Fruit fly (Drosophila melanogaster) whole organism, prepupa: ENCODE data around the gene CG32591.

ENCODE experiments used
- CG10669 ChIP-seq: fragments of 200-800 bp; sonication (Bioruptor generic); optimal IDR thresholded peaks from 3 replicates; lab custom pipeline; 2018; ENCODE audit warnings: missing biosample characterization, mild to moderate bottlenecking, missing genetic modification characterization, moderate library complexity
- CG11762 ChIP-seq: fragments of 200-800 bp; sonication (Bioruptor generic); optimal IDR thresholded peaks from 3 replicates; lab custom pipeline; 2016; ENCODE audit warnings: missing biosample characterization, missing genetic modification characterization; ENCODE audit not compliant: insufficient read depth
- CG11902 ChIP-seq: fragments of 200-800 bp; sonication (Bioruptor generic); optimal IDR thresholded peaks from 3 replicates; lab custom pipeline; 2016; ENCODE audit warnings: missing biosample characterization, missing genetic modification characterization
- CG15336 ChIP-seq: fragments of 200-800 bp; sonication (Bioruptor generic); IDR thresholded peaks from 2 replicates; pipeline ENCODE4 v1.3.6; 2022; ENCODE audit warnings: missing biosample characterization, missing genetic modification characterization
- CG1621 ChIP-seq: fragments of 200-800 bp; sonication (Bioruptor generic); optimal IDR thresholded peaks from 3 replicates; lab custom pipeline; 2018; ENCODE audit warnings: missing biosample characterization, mild to moderate bottlenecking, missing genetic modification characterization
- CG31627 ChIP-seq: fragments of 200-800 bp; sonication (Bioruptor generic); optimal IDR thresholded peaks from 3 replicates; lab custom pipeline; 2016; ENCODE audit warnings: missing biosample characterization, missing genetic modification characterization
- CG32006 ChIP-seq: fragments of 200-800 bp; sonication (Bioruptor generic); optimal IDR thresholded peaks from 3 replicates; lab custom pipeline; 2017; ENCODE audit warnings: missing biosample characterization, mild to moderate bottlenecking, missing genetic modification characterization
- CG3919 ChIP-seq: fragments of 200-800 bp; sonication (Bioruptor generic); optimal IDR thresholded peaks from 3 replicates; lab custom pipeline; 2016; ENCODE audit warnings: missing biosample characterization, missing genetic modification characterization
- CG4318 ChIP-seq: fragments of 200-800 bp; sonication (Bioruptor generic); optimal IDR thresholded peaks from 3 replicates; lab custom pipeline; 2017; ENCODE audit warnings: missing biosample characterization, mild to moderate bottlenecking, missing genetic modification characterization
- CG6792 ChIP-seq: fragments of 200-800 bp; sonication (Bioruptor generic); optimal IDR thresholded peaks from 3 replicates; lab custom pipeline; 2016; ENCODE audit warnings: missing biosample characterization, missing genetic modification characterization
- CG6854 ChIP-seq: fragments of 200-800 bp; sonication (Bioruptor generic); optimal IDR thresholded peaks from 2 replicates; lab custom pipeline; 2017; ENCODE audit warnings: missing biosample characterization, mild to moderate bottlenecking, missing genetic modification characterization
- CG7368 ChIP-seq: fragments of 200-800 bp; sonication (Bioruptor generic); optimal IDR thresholded peaks from 3 replicates; lab custom pipeline; 2016; ENCODE audit warnings: missing biosample characterization, missing genetic modification characterization
- CG8119 ChIP-seq: fragments of 200-800 bp; sonication (Bioruptor generic); IDR thresholded peaks from 3 replicates; pipeline ENCODE4 v1.3.6; 2022; ENCODE audit warnings: missing biosample characterization, missing genetic modification characterization
- CG8319 ChIP-seq: fragments of 200-800 bp; sonication (Bioruptor generic); optimal IDR thresholded peaks from 3 replicates; lab custom pipeline; 2016; ENCODE audit warnings: missing biosample characterization, missing genetic modification characterization
- CG8632 ChIP-seq: fragments of 200-800 bp; sonication (Bioruptor generic); optimal IDR thresholded peaks from 3 replicates; lab custom pipeline; 2016; ENCODE audit warnings: missing biosample characterization, missing genetic modification characterization
- CG9139 ChIP-seq: fragments of 200-800 bp; sonication (Bioruptor generic); optimal IDR thresholded peaks from 3 replicates; lab custom pipeline; 2017; ENCODE audit warnings: missing biosample characterization, mild to moderate bottlenecking, missing genetic modification characterization
- Eip75B ChIP-seq: fragments of 200-800 bp; sonication (Bioruptor generic); optimal IDR thresholded peaks from 3 replicates; lab custom pipeline; 2016; ENCODE audit warnings: missing biosample characterization, missing genetic modification characterization
- Eip78C ChIP-seq: fragments of 200-800 bp; sonication (Bioruptor generic); peaks from one replicate; lab custom pipeline; 2016; ENCODE audit warnings: missing biosample characterization, missing genetic modification characterization
- Ets21C ChIP-seq: fragments of 200-800 bp; sonication (Bioruptor generic); optimal IDR thresholded peaks from 3 replicates; lab custom pipeline; 2016; ENCODE audit warnings: missing biosample characterization, missing genetic modification characterization
- Ets96B ChIP-seq: fragments of 200-800 bp; optimal IDR thresholded peaks from 2 replicates; lab custom pipeline; 2019; ENCODE audit warnings: missing biosample characterization, mild to moderate bottlenecking, missing genetic modification characterization, moderate library complexity
- Gug ChIP-seq: fragments of 200-800 bp; sonication (Bioruptor generic); IDR thresholded peaks from 2 replicates; pipeline ENCODE4 v1.3.6; 2022; ENCODE audit warnings: missing biosample characterization, missing genetic modification characterization
- Hr39 ChIP-seq: fragments of 200-800 bp; sonication (Bioruptor generic); optimal IDR thresholded peaks from 2 replicates; lab custom pipeline; 2016; ENCODE audit warnings: missing biosample characterization, missing genetic modification characterization
- Hr4 ChIP-seq: fragments of 200-800 bp; sonication (Bioruptor generic); optimal IDR thresholded peaks from 3 replicates; lab custom pipeline; 2016; ENCODE audit warnings: missing biosample characterization, missing genetic modification characterization
- Lpt ChIP-seq: fragments of 200-800 bp; sonication (Bioruptor generic); optimal IDR thresholded peaks from 3 replicates; lab custom pipeline; 2016; ENCODE audit warnings: missing biosample characterization, missing genetic modification characterization
- OdsH ChIP-seq: fragments of 200-800 bp; sonication (Bioruptor generic); optimal IDR thresholded peaks from 3 replicates; lab custom pipeline; 2016; ENCODE audit warnings: missing biosample characterization, missing genetic modification characterization
- Smox ChIP-seq: fragments of 200-800 bp; sonication (Bioruptor generic); optimal IDR thresholded peaks from 3 replicates; lab custom pipeline; 2016; ENCODE audit warnings: missing biosample characterization, missing genetic modification characterization
- Sox15 ChIP-seq: fragments of 200-800 bp; sonication (Bioruptor generic); optimal IDR thresholded peaks from 3 replicates; lab custom pipeline; 2016; ENCODE audit warnings: missing biosample characterization, missing genetic modification characterization
- dac ChIP-seq: fragments of 200-800 bp; sonication (Bioruptor generic); optimal IDR thresholded peaks from 2 replicates; lab custom pipeline; 2017; ENCODE audit warnings: missing biosample characterization, mild to moderate bottlenecking, missing genetic modification characterization
- dsx ChIP-seq: fragments of 200-800 bp; optimal IDR thresholded peaks from 3 replicates; lab custom pipeline; 2019; ENCODE audit warnings: missing biosample characterization, mild to moderate bottlenecking, missing genetic modification characterization, moderate library complexity; ENCODE audit not compliant: poor library complexity, severe bottlenecking
- eg ChIP-seq: fragments of 200-800 bp; sonication (Bioruptor generic); IDR thresholded peaks from 3 replicates; pipeline ENCODE4 v1.3.6; 2022; ENCODE audit warnings: missing biosample characterization, missing genetic modification characterization
- fd59A ChIP-seq: fragments of 200-800 bp; sonication (Bioruptor generic); optimal IDR thresholded peaks from 2 replicates; lab custom pipeline; 2017; ENCODE audit warnings: missing biosample characterization, mild to moderate bottlenecking, missing genetic modification characterization, missing genetic modification reagents
- fd85E ChIP-seq: fragments of 200-800 bp; sonication (Bioruptor generic); optimal IDR thresholded peaks from 3 replicates; lab custom pipeline; 2016; ENCODE audit warnings: missing biosample characterization, missing genetic modification characterization
- fkh ChIP-seq: fragments of 200-800 bp; sonication (Bioruptor generic); optimal IDR thresholded peaks from 3 replicates; lab custom pipeline; 2017; ENCODE audit warnings: missing biosample characterization, mild to moderate bottlenecking, missing genetic modification characterization, moderate library complexity
- lz ChIP-seq: fragments of 200-800 bp; sonication (Bioruptor generic); optimal IDR thresholded peaks from 3 replicates; lab custom pipeline; 2016; ENCODE audit warnings: missing biosample characterization, missing genetic modification characterization
- spab ChIP-seq: fragments of 200-800 bp; sonication (Bioruptor generic); optimal IDR thresholded peaks from 2 replicates; lab custom pipeline; 2017; ENCODE audit warnings: missing biosample characterization, mild to moderate bottlenecking, missing genetic modification characterization, missing genetic modification reagents
- svp ChIP-seq: fragments of 200-800 bp; sonication (Bioruptor generic); peaks from one replicate; lab custom pipeline; 2016; ENCODE audit warnings: missing biosample characterization, missing genetic modification characterization
- vri ChIP-seq: fragments of 200-800 bp; sonication (Bioruptor generic); optimal IDR thresholded peaks from 3 replicates; lab custom pipeline; 2016; ENCODE audit warnings: missing biosample characterization, mild to moderate bottlenecking, missing genetic modification characterization

Gene CG32591

dm6 chrX:14909051-14909450, 19.7 kb downstream of the CG32591 start (continued):
- TF ChIP-seq Sox15 (GFP tag; lab: Kevin White, UChicago) (no peak), CG9139 (GFP tag; lab: Kevin White, UChicago) (no peak), dac (no peak), CG4318 (GFP tag; lab: Kevin White, UChicago) (no peak), spab (GFP tag; lab: Kevin White, UChicago) (no peak), eg (GFP tag; lab: Robert Waterston, UW) (no peak), CG32006 (GFP tag; lab: Kevin White, UChicago) (peak; percentile 21), Lpt (GFP tag; lab: Kevin White, UChicago) (no peak), Eip78C (GFP tag; lab: Kevin White, UChicago) (peak; percentile 57), CG7368 (GFP tag; lab: Kevin White, UChicago) (no peak), OdsH (GFP tag; lab: Kevin White, UChicago) (no peak), Hr4 (GFP tag; lab: Kevin White, UChicago) (no peak), CG11762 (GFP tag; lab: Kevin White, UChicago) (no peak), CG8319 (no peak), CG3919 (GFP tag; lab: Kevin White, UChicago) (no peak), CG31627 (GFP tag; lab: Kevin White, UChicago) (no peak), Gug (GFP tag; lab: Robert Waterston, UW) (no peak), Hr39 (GFP tag; lab: Kevin White, UChicago) (peak; percentile 22), lz (GFP tag; lab: Kevin White, UChicago) (no peak), Smox (GFP tag; lab: Kevin White, UChicago) (no peak), CG15336 (GFP tag; lab: Robert Waterston, UW) (no peak), CG8632 (GFP tag; lab: Kevin White, UChicago) (no peak), CG10669 (GFP tag; lab: Kevin White, UChicago) (no peak), fkh (no peak), fd85E (GFP tag; lab: Kevin White, UChicago) (no peak), Ets96B (tag; lab: Kevin White, UChicago) (no peak), svp (GFP tag; lab: Kevin White, UChicago) (peak; percentile 74), CG1621 (tag; lab: Kevin White, UChicago) (no peak)
- TF ChIP-seq, all 60 proteins: peak for 6

dm6 chrX:14905499-14906044, 23.2 kb downstream of the CG32591 start, which contains the start of gene CG9512:
CG9512 (minus strand) TSS chrX:14905549.
- TF ChIP-seq CG32006 (GFP tag; lab: Kevin White, UChicago) (no peak), CG1621 (tag; lab: Kevin White, UChicago) (no peak), CG15336 (GFP tag; lab: Robert Waterston, UW) (no peak), Lpt (GFP tag; lab: Kevin White, UChicago) (no peak), svp (GFP tag; lab: Kevin White, UChicago) (peak; percentile 68), Sox15 (GFP tag; lab: Kevin White, UChicago) (no peak), CG6792 (GFP tag; lab: Kevin White, UChicago) (no peak), vri (GFP tag; lab: Kevin White, UChicago) (peak; percentile 87), Ets21C (no peak), dsx (GFP tag; lab: Kevin White, UChicago) (no peak), CG11902 (GFP tag; lab: Kevin White, UChicago) (no peak), fkh (peak; percentile 34), CG11762 (GFP tag; lab: Kevin White, UChicago) (no peak), spab (GFP tag; lab: Kevin White, UChicago) (no peak), fd59A (GFP tag; lab: Kevin White, UChicago) (no peak), Eip75B (GFP tag; lab: Kevin White, UChicago) (no peak), CG9139 (GFP tag; lab: Kevin White, UChicago) (no peak), CG7368 (GFP tag; lab: Kevin White, UChicago) (no peak), CG6854 (GFP tag; lab: Kevin White, UChicago) (no peak), CG10669 (GFP tag; lab: Kevin White, UChicago) (no peak), CG8119 (GFP tag; lab: Robert Waterston, UW) (no peak)
- TF ChIP-seq, all 60 proteins: peak for 3
